Fruit fly (Drosophila melanogaster): Measurements from ENCODE around the gene meru.

Gene meru

dm6 chr3L:15832146-15832545 is 11.7 kb downstream of the meru start, which contains the start of gene CG12713 (continued):
- TF ChIP-seq btn (GFP tag; optimal IDR thresholded peaks at IDR 0.05) (no peak), nau (GFP tag; optimal IDR thresholded peaks at IDR 0.05) (no peak), CG17612 (GFP tag; IDR thresholded peaks at IDR 0.05) (no peak), wdn (GFP tag; IDR thresholded peaks at IDR 0.05) (no peak), CG4360 (GFP tag; IDR thresholded peaks at IDR 0.05) (no peak), hth (optimal IDR thresholded peaks at IDR 0.05) (no peak), ham (GFP tag; IDR thresholded peaks at IDR 0.05) (no peak), disco-r (GFP tag; optimal IDR thresholded peaks at IDR 0.05) (no peak), CG12219 (GFP tag; optimal IDR thresholded peaks at IDR 0.05) (no peak), CG12155 (GFP tag; optimal IDR thresholded peaks at IDR 0.05) (no peak), CG2120 (GFP tag; optimal IDR thresholded peaks at IDR 0.05) (peak; percentile 53), wor (GFP tag; IDR thresholded peaks at IDR 0.05) (no peak), CG8765 (GFP tag; IDR thresholded peaks at IDR 0.05) (no peak), CG32532 (GFP tag; IDR thresholded peaks at IDR 0.05) (no peak), pho (GFP tag; optimal IDR thresholded peaks at IDR 0.05) (no peak), CG13424 (tag; optimal IDR thresholded peaks at IDR 0.05) (no peak), Taf1 (GFP tag; IDR thresholded peaks at IDR 0.05) (no peak), sc (optimal IDR thresholded peaks at IDR 0.05) (no peak), sc (GFP tag; optimal IDR thresholded peaks at IDR 0.05) (no peak), CG6175 (GFP tag; IDR thresholded peaks at IDR 0.05) (no peak), NC2β (GFP tag; optimal IDR thresholded peaks at IDR 0.05) (peak; percentile 9), CG4730 (GFP tag; IDR thresholded peaks at IDR 0.05) (no peak), Lhr (GFP tag; optimal IDR thresholded peaks at IDR 0.05) (peak; percentile 53), CG11247 (GFP tag; IDR thresholded peaks at IDR 0.05) (no peak), NfI (GFP tag; optimal IDR thresholded peaks at IDR 0.05) (no peak), ro (GFP tag; IDR thresholded peaks at IDR 0.05) (no peak), ind (GFP tag; optimal IDR thresholded peaks at IDR 0.05) (no peak), h (optimal IDR thresholded peaks at IDR 0.05) (no peak), CG5245 (GFP tag; optimal IDR thresholded peaks at IDR 0.05) (no peak), otp (GFP tag; IDR thresholded peaks at IDR 0.05) (no peak), exex (tag; optimal IDR thresholded peaks at IDR 0.05) (peak; percentile 9), row (GFP tag; IDR thresholded peaks at IDR 0.05) (peak; percentile 78), CG4404 (GFP tag; IDR thresholded peaks at IDR 0.05) (no peak), CG10431 (GFP tag; optimal IDR thresholded peaks at IDR 0.05) (no peak), GATAe (GFP tag; conservative IDR thresholded peaks at IDR 0.05) (no peak), Dad (GFP tag; optimal IDR thresholded peaks at IDR 0.05) (no peak), sna (GFP tag; IDR thresholded peaks at IDR 0.05; ENCODE audit: partially characterized antibody) (peak; percentile 70), CG8359 (GFP tag; optimal IDR thresholded peaks at IDR 0.05; ENCODE audit: borderline replicate concordance) (no peak), CG16863 (GFP tag; optimal IDR thresholded peaks at IDR 0.05) (no peak), CkIIα-i1 (GFP tag; IDR thresholded peaks at IDR 0.05) (no peak), Ravus (GFP tag; IDR thresholded peaks at IDR 0.05) (no peak), klu (GFP tag; IDR thresholded peaks at IDR 0.05) (no peak), shn (GFP tag; optimal IDR thresholded peaks at IDR 0.05) (no peak), CG10321 (GFP tag; IDR thresholded peaks at IDR 0.05) (no peak), zfh2 (GFP tag; optimal IDR thresholded peaks at IDR 0.05) (peak; percentile 42), CG31388 (GFP tag; optimal IDR thresholded peaks at IDR 0.05) (no peak), CG34376 (GFP tag; optimal IDR thresholded peaks at IDR 0.05) (no peak), chinmo (GFP tag; IDR thresholded peaks at IDR 0.05; ENCODE audit: partially characterized antibody) (0 out of 4 replicates have a peak, but pooled peaks have one; percentile 23), crp (GFP tag; optimal IDR thresholded peaks at IDR 0.05) (peak; percentile 84 to 97), CG4854 (GFP tag; optimal IDR thresholded peaks at IDR 0.05) (no peak), fd64A (GFP tag; optimal IDR thresholded peaks at IDR 0.05) (no peak), CG10267 (tag; optimal IDR thresholded peaks at IDR 0.05) (peak; percentile 45), CG4707 (GFP tag; optimal IDR thresholded peaks at IDR 0.05) (no peak), Pdp1 (GFP tag; optimal IDR thresholded peaks at IDR 0.05) (peak in 1 of 2 experiments; percentile 62)

All from whole organism, embryonic.